Worm (Caenorhabditis elegans): Measurements from ENCODE around the gene slc-36.5.

DNA sequence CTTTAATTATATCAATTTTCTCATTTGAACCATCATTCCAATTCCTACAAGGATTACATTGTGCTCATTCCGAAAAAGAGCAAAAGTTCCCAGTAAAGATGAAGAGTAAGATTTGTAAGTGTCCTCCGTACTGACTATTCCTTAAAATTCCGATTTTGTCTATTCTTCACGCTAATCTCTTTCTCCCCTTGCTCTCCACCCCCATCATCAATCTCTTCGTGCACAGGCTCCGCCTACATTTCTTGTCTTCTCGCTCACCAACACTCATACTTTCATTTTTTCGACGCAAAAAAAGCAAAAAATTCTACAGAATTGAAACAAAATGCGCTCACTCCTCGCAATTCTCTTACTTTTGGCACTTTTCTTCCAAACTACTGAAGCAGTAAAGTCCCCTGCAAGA is 39.0 kb upstream of the slc-36.5 start, which contains the start of gene B0252.8:
- TF ChIP-seq ceh-82 (tag; optimal IDR thresholded peaks at IDR 0.05) (no peak), unc-62 (GFP tag; optimal IDR thresholded peaks at IDR 0.05) (no peak), alr-1 (tag; optimal IDR thresholded peaks at IDR 0.05) (no peak)

All from whole organism, L2 larva.